Worm (Caenorhabditis elegans): ENCODE results near the gene pct-1.
A peak's percentile ranks its signal among the peaks of the same experiment; 100 is the strongest.

pct-1 gene

DNA sequence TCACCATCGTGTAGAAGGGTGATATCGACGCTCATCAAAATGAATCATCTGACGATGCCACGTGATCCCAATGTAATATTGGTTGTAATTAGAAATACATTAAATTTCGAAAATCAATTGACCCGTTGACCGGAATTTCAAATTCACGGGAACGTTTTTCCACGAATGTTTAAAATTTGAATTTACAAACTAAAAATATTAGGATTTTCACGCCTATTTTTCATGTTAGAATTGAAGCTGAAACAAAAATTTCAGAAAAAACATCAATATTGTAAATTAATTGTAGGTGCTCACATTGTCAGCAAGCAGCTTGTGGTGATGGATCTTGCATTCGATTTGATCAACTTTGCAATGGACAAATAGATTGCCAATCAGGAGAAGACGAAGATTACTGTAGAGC is 34.0 kb downstream of the pct-1 start, which contains the start of gene C07G1.6:
C07G1.6 (minus strand) TSS at position 101 of the 400 bp plus-strand sequence.
- TF ChIP-seq dmd-9 (GFP tag; IDR thresholded peaks at IDR 0.05): no peak
- no peak for TF ChIP-seq ZK546.5 (tag; optimal IDR thresholded peaks at IDR 0.05)
- TF ChIP-seq mes-2 (tag; optimal IDR thresholded peaks at IDR 0.05; ENCODE audit: poor library complexity, severe bottlenecking): no peak
- TF ChIP-seq dmd-6 (GFP tag; IDR thresholded peaks at IDR 0.05): no peak

DNA sequence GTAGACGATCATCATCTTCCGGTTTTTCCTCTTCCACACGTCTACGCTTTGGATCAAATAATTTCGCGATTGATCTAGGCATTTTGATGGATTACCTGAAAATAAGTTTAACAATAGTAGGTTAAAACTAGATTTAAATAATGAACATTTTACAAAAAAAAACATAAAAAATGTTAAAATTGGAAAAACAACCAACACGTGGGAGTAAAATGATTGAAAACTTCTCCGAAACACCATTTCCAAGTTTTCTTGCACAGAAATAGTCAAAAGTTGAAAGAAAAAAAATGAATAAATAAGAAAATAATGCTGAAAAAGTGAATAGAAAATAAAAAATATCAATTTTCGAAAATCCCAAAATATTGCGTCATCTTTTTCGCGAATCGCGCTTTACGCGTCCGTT is 35.5 kb downstream of the pct-1 start, which contains the start of gene C07G1.7:
C07G1.7 (minus strand) TSS at position 101 of the 400 bp plus-strand sequence.
- TF ChIP-seq F26F4.8 (GFP tag; conservative IDR thresholded peaks at IDR 0.05) (no peak), ztf-11 (tag; optimal IDR thresholded peaks at IDR 0.05) (no peak), nhr-111 (GFP tag; optimal IDR thresholded peaks at IDR 0.05) (no peak), pqm-1 (tag; optimal IDR thresholded peaks at IDR 0.05) (no peak), snpc-4 (tag; optimal IDR thresholded peaks at IDR 0.05) (no peak), fos-1 (tag; optimal IDR thresholded peaks at IDR 0.05) (no peak)

DNA sequence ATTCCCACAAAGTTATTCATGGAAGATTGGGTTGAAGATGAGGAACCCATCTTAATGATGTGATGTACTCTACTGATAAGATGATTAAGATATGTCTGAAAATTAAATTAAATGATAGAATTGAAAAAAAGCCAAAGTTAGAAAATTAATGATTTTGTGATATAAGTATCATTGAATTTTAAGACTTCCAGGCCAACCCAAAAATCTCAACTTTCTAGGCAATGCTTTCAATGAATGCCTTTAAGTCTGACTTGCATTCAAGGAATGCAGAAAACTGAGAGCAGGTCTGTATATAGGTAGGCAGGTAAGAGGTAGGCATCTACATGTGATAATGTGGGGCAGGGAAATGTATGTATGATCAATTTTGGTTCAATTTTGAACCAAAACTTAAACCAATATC is 43.7 kb downstream of the pct-1 start, which contains the start of gene ocr-2:
ocr-2 (minus strand) TSS at position 101 of the 400 bp plus-strand sequence.
- TF ChIP-seq ZK546.5 (tag; optimal IDR thresholded peaks at IDR 0.05) (no peak), dmd-6 (GFP tag; IDR thresholded peaks at IDR 0.05) (no peak), lin-38 (GFP tag; IDR thresholded peaks at IDR 0.05) (no peak), jun-1 (tag; optimal IDR thresholded peaks at IDR 0.05) (no peak), spr-1 (tag; optimal IDR thresholded peaks at IDR 0.05) (no peak)

DNA sequence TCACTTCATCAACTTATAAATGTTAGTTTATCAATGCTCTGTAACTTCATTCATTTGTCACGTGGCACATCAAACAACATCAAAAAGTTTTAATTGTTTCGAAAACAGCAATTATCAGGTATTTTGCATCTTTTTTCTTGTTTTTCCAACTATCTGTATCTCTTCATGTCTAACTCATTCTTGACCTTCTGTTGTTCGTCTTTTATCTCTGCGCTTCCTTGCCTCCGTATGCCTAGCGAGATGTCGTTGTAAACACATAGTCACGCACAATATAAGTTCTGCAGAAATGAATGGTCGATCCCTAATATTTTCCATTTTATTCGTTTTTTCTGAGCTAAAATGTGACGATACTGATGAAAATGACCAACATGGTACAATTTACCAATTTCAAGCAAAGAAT is 45.7 kb downstream of the pct-1 start, which contains the start of gene gpx-6:
gpx-6 (plus strand) TSS at position 257 of the 400 bp plus-strand sequence.
- peak in 1 of 2 experiments; percentile 48 for TF ChIP-seq mdl-1 (tag; optimal IDR thresholded peaks at IDR 0.05)
- no peak for TF ChIP-seq php-3 (GFP tag; IDR thresholded peaks at IDR 0.05)
- no peak for TF ChIP-seq nhr-42 (GFP tag; IDR thresholded peaks at IDR 0.05)
- no peak for TF ChIP-seq dmd-9 (GFP tag; IDR thresholded peaks at IDR 0.05)
- TF ChIP-seq daf-16 (GFP tag; optimal IDR thresholded peaks at IDR 0.05): no peak
- peak; percentile 86 for TF ChIP-seq daf-16 (tag; optimal IDR thresholded peaks at IDR 0.05)
- peak; percentile 55 for TF ChIP-seq nhr-28 (tag; optimal IDR thresholded peaks at IDR 0.05)
- TF ChIP-seq ceh-44 (GFP tag; IDR thresholded peaks at IDR 0.05): no peak

DNA sequence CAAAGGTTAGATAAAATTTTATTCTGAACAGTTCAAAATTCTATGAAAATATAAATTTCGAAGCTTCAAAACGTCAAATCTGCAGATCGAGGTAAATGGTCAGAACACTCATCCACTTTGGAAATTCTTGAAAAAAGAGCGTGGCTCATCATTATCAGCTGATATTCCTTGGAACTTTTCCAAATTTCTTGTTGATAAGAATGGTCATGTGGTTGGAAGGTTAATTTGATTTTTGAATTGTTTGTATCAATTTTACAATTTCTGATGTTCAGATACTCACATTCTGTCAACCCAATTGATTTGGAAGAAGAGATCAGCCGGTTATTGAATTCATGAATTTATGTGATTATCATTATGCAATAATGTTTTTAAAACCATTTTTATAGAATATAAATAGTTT is 46.8 kb downstream of the pct-1 start:
- no peak for TF ChIP-seq snpc-1.2 (GFP tag; IDR thresholded peaks at IDR 0.05)
- TF ChIP-seq nhr-41 (GFP tag; IDR thresholded peaks at IDR 0.05): no peak
- peak; percentile 25 for TF ChIP-seq nhr-28 (tag; optimal IDR thresholded peaks at IDR 0.05)
- no peak for TF ChIP-seq zfp-3 (GFP tag; conservative IDR thresholded peaks at IDR 0.05)
- no peak for TF ChIP-seq lir-3 (tag; optimal IDR thresholded peaks at IDR 0.05)
- TF ChIP-seq spr-3 (GFP tag; optimal IDR thresholded peaks at IDR 0.05): no peak
- TF ChIP-seq hlh-11 (tag; optimal IDR thresholded peaks at IDR 0.05): no peak
- no peak for TF ChIP-seq egl-27 (tag; optimal IDR thresholded peaks at IDR 0.05)
- TF ChIP-seq dve-1 (tag; optimal IDR thresholded peaks at IDR 0.05; ENCODE audit: insufficient read depth): peak; percentile 43
- no peak for TF ChIP-seq ces-1 (GFP tag; optimal IDR thresholded peaks at IDR 0.05)
- no peak for TF ChIP-seq nhr-25 (tag; optimal IDR thresholded peaks at IDR 0.05; ENCODE audit: borderline replicate concordance, insufficient read depth)
- TF ChIP-seq ceh-20 (GFP tag; IDR thresholded peaks at IDR 0.05): no peak
- TF ChIP-seq daf-16 (GFP tag; optimal IDR thresholded peaks at IDR 0.05): no peak
- peak; percentile 62 for TF ChIP-seq daf-16 (tag; optimal IDR thresholded peaks at IDR 0.05)
- TF ChIP-seq Y75B8A.6 (GFP tag; IDR thresholded peaks at IDR 0.05): no peak
- no peak for TF ChIP-seq mxl-2 (GFP tag; conservative IDR thresholded peaks at IDR 0.05)
- TF ChIP-seq dmd-6 (GFP tag; IDR thresholded peaks at IDR 0.05): peak; percentile 36
- TF ChIP-seq zip-11 (GFP tag; IDR thresholded peaks at IDR 0.05): no peak
- TF ChIP-seq hmg-1.1 (GFP tag; IDR thresholded peaks at IDR 0.05): no peak
- TF ChIP-seq nhr-10 (tag; optimal IDR thresholded peaks at IDR 0.05): no peak
- no peak for TF ChIP-seq zag-1 (tag; optimal IDR thresholded peaks at IDR 0.05)
- TF ChIP-seq hlh-30 (tag; optimal IDR thresholded peaks at IDR 0.05; ENCODE audit: insufficient read depth): peak; percentile 11
- no peak for TF ChIP-seq egl-43 (GFP tag; IDR thresholded peaks at IDR 0.05)

Data from whole organism, L4 larva.